Worm (Caenorhabditis elegans) whole organism, late embryonic: Measurements from ENCODE around the gene srh-237.

Source experiments
- C38D4.7 ChIP-seq: fragments of 200-800 bp; sonication (Bioruptor generic); optimal IDR thresholded peaks from 2 replicates; lab custom pipeline; 2018; ENCODE audit warnings: mild to moderate bottlenecking, missing genetic modification characterization, moderate library complexity, missing compliant biosample characterization
- K09A11.1 ChIP-seq: sonication (generic microtip); optimal IDR thresholded peaks from 2 replicates; lab custom pipeline; 2017; ENCODE audit warnings: antibody characterized with exemption, mild to moderate bottlenecking, missing genetic modification characterization, missing compliant biosample characterization; ENCODE audit not compliant: insufficient read depth
- T23F11.4 ChIP-seq: fragments of 200-800 bp; sonication (Bioruptor generic); optimal IDR thresholded peaks from 2 replicates; lab custom pipeline; 2018; ENCODE audit warnings: mild to moderate bottlenecking, missing genetic modification characterization, missing compliant biosample characterization
- Y22D7AL.16 ChIP-seq: sonication (generic microtip); optimal IDR thresholded peaks from 2 replicates; lab custom pipeline; 2016; ENCODE audit warnings: missing genetic modification characterization, missing compliant biosample characterization
- ama-1 ChIP-seq: fragments of 150-350 bp; optimal IDR thresholded peaks from 2 replicates; lab custom pipeline; 2014
- ceh-19 ChIP-seq: fragments of 200-800 bp; sonication (Bioruptor generic); optimal IDR thresholded peaks from 2 replicates; lab custom pipeline; 2018; ENCODE audit warnings: mild to moderate bottlenecking, missing genetic modification characterization, missing compliant biosample characterization
- ceh-22 ChIP-seq: sonication (generic microtip); optimal IDR thresholded peaks from 2 replicates; lab custom pipeline; 2017; ENCODE audit warnings: missing biosample characterization, missing genetic modification characterization
- ceh-24 ChIP-seq: sonication (generic microtip); optimal IDR thresholded peaks from 2 replicates; lab custom pipeline; 2016; ENCODE audit warnings: mild to moderate bottlenecking, missing genetic modification characterization, missing compliant biosample characterization
- ceh-34 ChIP-seq: sonication (generic microtip); optimal IDR thresholded peaks from 2 replicates; lab custom pipeline; 2016; ENCODE audit warnings: mild to moderate bottlenecking, missing genetic modification characterization, missing compliant biosample characterization
- ceh-48 ChIP-seq: sonication (generic microtip); optimal IDR thresholded peaks from 2 replicates; lab custom pipeline; 2016; ENCODE audit warnings: missing genetic modification characterization, inconsistent platforms, missing compliant biosample characterization
- ceh-9 ChIP-seq: sonication (generic microtip); optimal IDR thresholded peaks from 2 replicates; lab custom pipeline; 2016; ENCODE audit warnings: mild to moderate bottlenecking, missing genetic modification characterization, inconsistent platforms, missing compliant biosample characterization
- che-1 ChIP-seq: sonication (generic microtip); optimal IDR thresholded peaks from 2 replicates; lab custom pipeline; 2016; ENCODE audit warnings: mild to moderate bottlenecking, missing genetic modification characterization, missing compliant biosample characterization
- dmd-4 ChIP-seq: sonication (generic microtip); optimal IDR thresholded peaks from 2 replicates; lab custom pipeline; 2016; ENCODE audit warnings: borderline replicate concordance, missing genetic modification characterization, missing compliant biosample characterization
- dve-1 ChIP-seq: sonication (generic microtip); optimal IDR thresholded peaks from 2 replicates; lab custom pipeline; 2017; ENCODE audit warnings: antibody characterized with exemption, mild to moderate bottlenecking, missing genetic modification characterization, missing compliant biosample characterization
- elt-2 ChIP-seq: sonication (generic microtip); optimal IDR thresholded peaks from 2 replicates; lab custom pipeline; 2016; ENCODE audit warnings: missing genetic modification reagents, missing genetic modification characterization, missing compliant biosample characterization
- ets-4 ChIP-seq: sonication (generic microtip); optimal IDR thresholded peaks from 2 replicates; lab custom pipeline; 2016; ENCODE audit warnings: missing genetic modification characterization, missing compliant biosample characterization
- eyg-1 ChIP-seq: sonication (generic microtip); optimal IDR thresholded peaks from 2 replicates; lab custom pipeline; 2016; ENCODE audit warnings: missing genotype, missing genetic modification characterization, missing compliant biosample characterization
- fax-1 ChIP-seq: sonication (generic microtip); optimal IDR thresholded peaks from 2 replicates; lab custom pipeline; 2016; ENCODE audit warnings: missing genotype, missing genetic modification characterization, missing compliant biosample characterization
- fkh-10 ChIP-seq: fragments of 150-350 bp; optimal IDR thresholded peaks from 2 replicates; lab custom pipeline; 2014; ENCODE audit warnings: missing biosample characterization, missing genetic modification reagents, missing genetic modification characterization
- fkh-6 ChIP-seq: sonication (generic microtip); optimal IDR thresholded peaks from 2 replicates; lab custom pipeline; 2016; ENCODE audit warnings: missing genetic modification characterization, missing compliant biosample characterization
- hlh-13 ChIP-seq: fragments of 200-800 bp; sonication (Bioruptor generic); optimal IDR thresholded peaks from 2 replicates; lab custom pipeline; 2018; ENCODE audit warnings: mild to moderate bottlenecking, missing genetic modification characterization, missing compliant biosample characterization
- hlh-30 ChIP-seq: sonication (generic microtip); optimal IDR thresholded peaks from 2 replicates; lab custom pipeline; 2017; ENCODE audit warnings: antibody characterized with exemption, missing genetic modification characterization, missing compliant biosample characterization; ENCODE audit not compliant: insufficient read depth
- hlh-6 ChIP-seq: sonication (generic microtip); optimal IDR thresholded peaks from 2 replicates; lab custom pipeline; 2016; ENCODE audit warnings: missing genotype, missing genetic modification characterization, missing compliant biosample characterization
- hlh-8 ChIP-seq: sonication (generic microtip); optimal IDR thresholded peaks from 2 replicates; lab custom pipeline; 2016; ENCODE audit warnings: missing genotype, missing genetic modification characterization, missing compliant biosample characterization
- lim-6 ChIP-seq: sonication (generic microtip); optimal IDR thresholded peaks from 2 replicates; lab custom pipeline; 2016; ENCODE audit warnings: missing genetic modification characterization, missing compliant biosample characterization
- lin-11 ChIP-seq: fragments of 200-800 bp; sonication (Bioruptor generic); optimal IDR thresholded peaks from 2 replicates; lab custom pipeline; 2018; ENCODE audit warnings: mild to moderate bottlenecking, missing genetic modification characterization, missing compliant biosample characterization
- mec-3 ChIP-seq: sonication (generic microtip); optimal IDR thresholded peaks from 2 replicates; lab custom pipeline; 2016; ENCODE audit warnings: borderline replicate concordance, missing genetic modification characterization, missing compliant biosample characterization
- nfya-1 ChIP-seq: sonication (generic microtip); optimal IDR thresholded peaks from 2 replicates; lab custom pipeline; 2017; ENCODE audit warnings: missing genetic modification characterization, mild to moderate bottlenecking, missing compliant biosample characterization, antibody characterized with exemption, moderate library complexity
- nhr-11 ChIP-seq: fragments of 150-350 bp; optimal IDR thresholded peaks from 2 replicates; lab custom pipeline; 2014; ENCODE audit warnings: missing biosample characterization, missing genetic modification characterization
- odd-2 ChIP-seq: sonication (generic microtip); optimal IDR thresholded peaks from 2 replicates; lab custom pipeline; 2017; ENCODE audit warnings: antibody characterized with exemption, mild to moderate bottlenecking, missing genetic modification characterization, missing compliant biosample characterization
- pag-3 ChIP-seq: sonication (generic microtip); optimal IDR thresholded peaks from 2 replicates; lab custom pipeline; 2016; ENCODE audit warnings: missing compliant biosample characterization, missing genetic modification characterization, borderline replicate concordance
- pax-1 ChIP-seq: fragments of 150-350 bp; optimal IDR thresholded peaks from 2 replicates; lab custom pipeline; 2014; ENCODE audit warnings: missing biosample characterization, missing genetic modification characterization
- rnt-1 ChIP-seq: sonication (generic microtip); optimal IDR thresholded peaks from 2 replicates; lab custom pipeline; 2016; ENCODE audit warnings: missing genetic modification characterization, missing compliant biosample characterization
- sdc-2 ChIP-seq: sonication (generic microtip); optimal IDR thresholded peaks from 2 replicates; lab custom pipeline; 2016; ENCODE audit warnings: missing genotype, missing genetic modification characterization, missing compliant biosample characterization
- sox-2 ChIP-seq: fragments of 200-800 bp; sonication (Bioruptor generic); IDR thresholded peaks from 2 replicates; pipeline ENCODE4 v1.3.6; 2022; ENCODE audit warnings: missing genetic modification reagents, missing genetic modification characterization, missing compliant biosample characterization
- sox-4 ChIP-seq: sonication (generic microtip); optimal IDR thresholded peaks from 2 replicates; lab custom pipeline; 2017; ENCODE audit warnings: mild to moderate bottlenecking, missing genetic modification characterization, inconsistent platforms, missing compliant biosample characterization
- syd-9 ChIP-seq: sonication (generic microtip); optimal IDR thresholded peaks from 2 replicates; lab custom pipeline; 2016; ENCODE audit warnings: mild to moderate bottlenecking, missing genetic modification characterization, moderate library complexity, missing compliant biosample characterization
- tbx-2 ChIP-seq: sonication (generic microtip); optimal IDR thresholded peaks from 2 replicates; lab custom pipeline; 2016; ENCODE audit warnings: missing genetic modification characterization, missing compliant biosample characterization
- tbx-7 ChIP-seq: sonication (generic microtip); optimal IDR thresholded peaks from 2 replicates; lab custom pipeline; 2016; ENCODE audit warnings: missing genotype, missing genetic modification characterization, missing compliant biosample characterization
- ttx-3 ChIP-seq: sonication (generic microtip); optimal IDR thresholded peaks from 2 replicates; lab custom pipeline; 2016; ENCODE audit warnings: missing genetic modification reagents, missing genetic modification characterization, missing compliant biosample characterization
- unc-3 ChIP-seq, 2 experiments: fragments of 200-800 bp in 1 of 2; sonication (Bioruptor generic) in 1 of 2; sonication (generic microtip) in 1 of 2; conservative IDR thresholded peaks in 1 of 2; optimal IDR thresholded peaks in 1 of 2; 2 replicates each; pipeline versions ENCODE4 v1.3.6 to Lab custom; 2016 to 2022; ENCODE audit warnings: missing compliant biosample characterization in 2 of 2, missing genetic modification characterization in 2 of 2, missing genetic modification reagents in 1 of 2
- unc-42 ChIP-seq: sonication (generic microtip); optimal IDR thresholded peaks from 2 replicates; lab custom pipeline; 2016; ENCODE audit warnings: missing genotype, missing genetic modification characterization, missing compliant biosample characterization
- ztf-16 ChIP-seq: sonication (generic microtip); optimal IDR thresholded peaks from 2 replicates; lab custom pipeline; 2017; ENCODE audit warnings: missing genetic modification characterization, missing compliant biosample characterization

The srh-237 gene

ce11 chrV:17066634-17067033 is 23.5 kb upstream of the srh-237 start:
- TF ChIP-seq nfya-1 (tag; lab: Kevin White, UChicago) (no peak), elt-2 (tag; lab: Kevin White, UChicago) (no peak), dmd-4 (no peak), dve-1 (tag; lab: Kevin White, UChicago) (no peak), lim-6 (tag; lab: Kevin White, UChicago) (no peak), nhr-11 (tag; lab: Kevin White, UChicago) (no peak), unc-42 (tag; lab: Kevin White, UChicago) (no peak), hlh-8 (tag; lab: Kevin White, UChicago) (no peak)

- TF ChIP-seq ceh-19 (no peak), syd-9 (no peak), T23F11.4 (GFP tag; lab: Kevin White, UChicago) (no peak), odd-2 (tag; lab: Kevin White, UChicago) (no peak), pax-1 (tag; lab: Kevin White, UChicago) (no peak), dve-1 (tag; lab: Kevin White, UChicago) (no peak), sox-4 (tag; lab: Kevin White, UChicago) (no peak), ama-1 (lab: Kevin White, UChicago) (no peak), K09A11.1 (tag; lab: Kevin White, UChicago) (no peak), Y22D7AL.16 (tag; lab: Kevin White, UChicago) (no peak), ceh-24 (no peak), hlh-6 (no peak)
Observed at ce11 chrV:17068839-17069238, 21.3 kb upstream of the srh-237 start, which contains the start of gene T05E12.8. Gene T05E12.8, plus strand, starts transcription at chrV:17069139.

ce11 chrV:17071578-17071977 is 18.6 kb upstream of the srh-237 start, which contains the start of gene srbc-14:
Gene srbc-14, minus strand, starts transcription at chrV:17071678.
- TF ChIP-seq hlh-8 (tag; lab: Kevin White, UChicago) (no peak), T23F11.4 (GFP tag; lab: Kevin White, UChicago) (no peak), ceh-22 (tag; lab: Kevin White, UChicago) (no peak), fkh-6 (tag; lab: Kevin White, UChicago) (no peak), K09A11.1 (tag; lab: Kevin White, UChicago) (no peak), lim-6 (tag; lab: Kevin White, UChicago) (no peak), ets-4 (tag; lab: Kevin White, UChicago) (no peak), ceh-34 (no peak), sdc-2 (tag; lab: Kevin White, UChicago) (no peak), ceh-48 (tag; lab: Kevin White, UChicago) (no peak), syd-9 (no peak), dve-1 (tag; lab: Kevin White, UChicago) (no peak), eyg-1 (tag; lab: Kevin White, UChicago) (no peak), pax-1 (tag; lab: Kevin White, UChicago) (no peak), ttx-3 (tag; lab: Kevin White, UChicago) (no peak), C38D4.7 (GFP tag; lab: Kevin White, UChicago) (no peak), che-1 (tag; lab: Kevin White, UChicago) (no peak), pag-3 (tag; lab: Kevin White, UChicago) (no peak), ceh-24 (no peak), elt-2 (tag; lab: Kevin White, UChicago) (no peak)
- TF ChIP-seq, all 69 proteins: peak for 0

DNA sequence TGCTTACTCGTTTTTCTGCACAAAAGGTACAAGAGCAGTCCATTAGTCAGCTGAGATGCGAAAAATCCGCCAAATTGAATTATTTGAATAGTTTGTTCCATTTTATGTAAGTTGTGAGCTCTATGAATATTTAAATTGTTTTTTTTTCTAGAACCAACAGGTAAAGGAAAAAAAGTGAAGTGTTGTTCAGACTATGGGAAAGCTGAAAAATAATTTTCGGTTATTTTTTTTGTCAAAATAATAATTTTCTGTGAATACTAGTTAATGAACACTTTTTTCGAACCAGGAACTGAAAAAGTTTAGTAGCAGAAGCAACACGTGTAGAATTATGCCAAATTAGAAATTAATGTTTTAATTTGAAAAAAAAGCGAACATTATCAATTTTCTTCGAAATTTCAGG is 14.3 kb upstream of the srh-237 start, which contains the start of gene str-125:
str-125 (minus strand) TSS at position 101 of the 400 bp plus-strand sequence.
- TF ChIP-seq lim-6 (tag; lab: Kevin White, UChicago) (no peak), fkh-10 (GFP tag; lab: Kevin White, UChicago) (no peak), tbx-7 (tag; lab: Kevin White, UChicago) (no peak), mec-3 (tag; lab: Kevin White, UChicago) (no peak), rnt-1 (tag; lab: Kevin White, UChicago) (no peak), ceh-9 (tag; lab: Kevin White, UChicago) (no peak), sox-2 (GFP tag; lab: Robert Waterston, UW) (no peak), dmd-4 (no peak), fax-1 (no peak), Y22D7AL.16 (tag; lab: Kevin White, UChicago) (no peak), tbx-2 (tag; lab: Kevin White, UChicago) (no peak), hlh-30 (tag; lab: Kevin White, UChicago) (no peak), unc-3 (GFP tag; conservative IDR thresholded peaks at IDR 0.05; lab: Robert Waterston, UW) (no peak), unc-3 (tag; optimal IDR thresholded peaks at IDR 0.05; lab: Kevin White, UChicago) (no peak), ztf-16 (tag; lab: Kevin White, UChicago) (no peak), ceh-22 (tag; lab: Kevin White, UChicago) (no peak), lin-11 (tag; lab: Kevin White, UChicago) (no peak), hlh-13 (no peak), K09A11.1 (tag; lab: Kevin White, UChicago) (no peak)
- TF ChIP-seq, all 69 proteins: peak for 0
